Fruit fly (Drosophila melanogaster) whole organism, embryonic: ENCODE measurements around the gene Polr2D.

Source experiments
- Abd-B ChIP-seq: fragments of 200-800 bp; sonication (Bioruptor generic); optimal IDR thresholded peaks from 2 replicates; lab custom pipeline; 2018; ENCODE audit warnings: missing biosample characterization, mild to moderate bottlenecking, missing genetic modification characterization, moderate library complexity
- Blimp-1 ChIP-seq: fragments of 200-800 bp; sonication (Bioruptor generic); optimal IDR thresholded peaks from 3 replicates; lab custom pipeline; 2018; ENCODE audit warnings: missing biosample characterization, missing genetic modification characterization, mild to moderate bottlenecking, moderate library complexity, missing genetic modification reagents
- Bteb2 ChIP-seq: fragments of 200-800 bp; sonication (Bioruptor generic); optimal IDR thresholded peaks from 2 replicates; lab custom pipeline; 2016; ENCODE audit warnings: missing biosample characterization, missing genetic modification characterization
- CG12071 ChIP-seq: fragments of 200-800 bp; sonication (Bioruptor generic); optimal IDR thresholded peaks from 3 replicates; lab custom pipeline; 2018; ENCODE audit warnings: missing biosample characterization, mild to moderate bottlenecking, missing genetic modification characterization
- CG12391 ChIP-seq: fragments of 200-800 bp; sonication (Bioruptor generic); optimal IDR thresholded peaks from 3 replicates; lab custom pipeline; 2018; ENCODE audit warnings: missing biosample characterization, mild to moderate bottlenecking, missing genetic modification characterization, moderate library complexity
- CG12744 ChIP-seq: fragments of 200-800 bp; sonication (Bioruptor generic); optimal IDR thresholded peaks from 2 replicates; lab custom pipeline; 2016; ENCODE audit warnings: missing biosample characterization, missing genetic modification characterization
- CG17186 ChIP-seq: fragments of 200-800 bp; sonication (Bioruptor generic); optimal IDR thresholded peaks from 3 replicates; lab custom pipeline; 2017; ENCODE audit warnings: missing biosample characterization, missing genetic modification reagents, missing genetic modification characterization
- CG17829 ChIP-seq: fragments of 200-800 bp; optimal IDR thresholded peaks from 2 replicates; lab custom pipeline; 2019; ENCODE audit warnings: missing biosample characterization, mild to moderate bottlenecking, missing genetic modification characterization, moderate library complexity
- CG32772 ChIP-seq: fragments of 200-800 bp; sonication (Bioruptor generic); IDR thresholded peaks from 2 replicates; pipeline ENCODE4 v1.3.6; 2022; ENCODE audit warnings: missing biosample characterization, missing genetic modification characterization
- CG34376 ChIP-seq: fragments of 200-800 bp; sonication (Bioruptor generic); optimal IDR thresholded peaks from 2 replicates; lab custom pipeline; 2018; ENCODE audit warnings: missing biosample characterization, mild to moderate bottlenecking, missing genetic modification characterization
- CG34422 ChIP-seq: fragments of 200-800 bp; sonication (Bioruptor generic); IDR thresholded peaks from 3 replicates; pipeline ENCODE4 v1.3.6; 2022; ENCODE audit warnings: missing biosample characterization, missing genetic modification characterization
- CG4282 ChIP-seq: fragments of 200-800 bp; sonication (Bioruptor generic); optimal IDR thresholded peaks from 2 replicates; lab custom pipeline; 2016; ENCODE audit warnings: missing biosample characterization, missing genetic modification characterization
- CG4854 ChIP-seq: fragments of 200-800 bp; sonication (Bioruptor generic); optimal IDR thresholded peaks from 2 replicates; lab custom pipeline; 2016; ENCODE audit warnings: missing biosample characterization, missing genetic modification characterization, inconsistent platforms
- CG7372 ChIP-seq: fragments of 200-800 bp; sonication (Bioruptor generic); IDR thresholded peaks from 2 replicates; pipeline ENCODE4 v1.3.6; 2022; ENCODE audit warnings: missing biosample characterization, missing genetic modification characterization
- CG8478 ChIP-seq: fragments of >200 bp; optimal IDR thresholded peaks from 2 replicates; lab custom pipeline; 2018
- Deaf1 ChIP-seq: fragments of 200-800 bp; optimal IDR thresholded peaks from 3 replicates; lab custom pipeline; 2019; ENCODE audit warnings: missing biosample characterization, mild to moderate bottlenecking, missing genetic modification characterization, moderate library complexity
- Ets97D ChIP-seq: fragments of 200-800 bp; sonication (Bioruptor generic); optimal IDR thresholded peaks from 3 replicates; lab custom pipeline; 2016; ENCODE audit warnings: missing biosample characterization, missing genetic modification characterization
- Fer2 ChIP-seq: fragments of 200-800 bp; sonication (Bioruptor generic); optimal IDR thresholded peaks from 2 replicates; lab custom pipeline; 2018; ENCODE audit warnings: missing biosample characterization, mild to moderate bottlenecking, missing genetic modification characterization, moderate library complexity
- Hmr ChIP-seq: fragments of 200-800 bp; sonication (Bioruptor generic); optimal IDR thresholded peaks from 3 replicates; lab custom pipeline; 2017; ENCODE audit warnings: mild to moderate bottlenecking, missing biosample characterization, missing genetic modification reagents, missing genetic modification characterization
- Jarid2 ChIP-seq: fragments of 200-800 bp; sonication (Bioruptor generic); optimal IDR thresholded peaks from 3 replicates; lab custom pipeline; 2017; ENCODE audit warnings: mild to moderate bottlenecking, missing biosample characterization, missing genetic modification reagents, missing genetic modification characterization
- MESR4 ChIP-seq: fragments of 200-800 bp; sonication (Bioruptor generic); optimal IDR thresholded peaks from 2 replicates; lab custom pipeline; 2018; ENCODE audit warnings: missing biosample characterization, mild to moderate bottlenecking, missing genetic modification characterization, moderate library complexity
- NC2β ChIP-seq: fragments of 200-800 bp; sonication (Bioruptor generic); optimal IDR thresholded peaks from 2 replicates; lab custom pipeline; 2016; ENCODE audit warnings: missing biosample characterization, missing genetic modification characterization
- Nf-YC ChIP-seq: fragments of 200-800 bp; optimal IDR thresholded peaks from 3 replicates; lab custom pipeline; 2019; ENCODE audit warnings: missing biosample characterization, mild to moderate bottlenecking, missing genetic modification characterization, moderate library complexity
- Oaz ChIP-seq: fragments of 200-800 bp; sonication (Bioruptor generic); IDR thresholded peaks from 2 replicates; pipeline ENCODE4 v1.3.6; 2022; ENCODE audit warnings: missing biosample characterization, missing genetic modification characterization
- Oli ChIP-seq: fragments of 200-800 bp; sonication (Bioruptor generic); optimal IDR thresholded peaks from 2 replicates; lab custom pipeline; 2018; ENCODE audit warnings: missing biosample characterization, mild to moderate bottlenecking, missing genetic modification characterization, moderate library complexity
- Ptx1 ChIP-seq: fragments of 200-800 bp; sonication (Bioruptor generic); IDR thresholded peaks from 2 replicates; pipeline ENCODE4 v1.3.6; 2022; ENCODE audit warnings: missing biosample characterization, missing genetic modification characterization
- Sin3A ChIP-seq: fragments of >200 bp; optimal IDR thresholded peaks from 2 replicates; lab custom pipeline; 2018
- TFAM ChIP-seq: fragments of 200-800 bp; sonication (Bioruptor generic); optimal IDR thresholded peaks from 2 replicates; lab custom pipeline; 2017; ENCODE audit warnings: missing biosample characterization, missing genetic modification characterization, inconsistent platforms
- Xrp1 ChIP-seq: fragments of 200-800 bp; sonication (Bioruptor generic); IDR thresholded peaks from 2 replicates; pipeline ENCODE4 v1.3.6; 2022; ENCODE audit warnings: missing biosample characterization, missing genetic modification characterization
- ab ChIP-seq: fragments of 200-800 bp; sonication (Bioruptor generic); optimal IDR thresholded peaks from 2 replicates; lab custom pipeline; 2016; ENCODE audit warnings: missing biosample characterization, missing genetic modification characterization
- cas ChIP-seq: fragments of 200-800 bp; sonication (Bioruptor generic); IDR thresholded peaks from 2 replicates; pipeline ENCODE4 v1.3.6; 2022; ENCODE audit warnings: missing biosample characterization, missing genetic modification characterization
- croc ChIP-seq: fragments of 200-800 bp; sonication (Bioruptor generic); conservative IDR thresholded peaks from 3 replicates; pipeline ENCODE4 v1.3.6; 2022; ENCODE audit warnings: missing biosample characterization, missing genetic modification characterization
- exex ChIP-seq: fragments of 200-800 bp; sonication (Bioruptor generic); optimal IDR thresholded peaks from 4 replicates; lab custom pipeline; 2018; ENCODE audit warnings: missing biosample characterization, mild to moderate bottlenecking, missing genetic modification characterization, moderate library complexity
- gce ChIP-seq: fragments of 200-800 bp; sonication (Bioruptor generic); IDR thresholded peaks from 3 replicates; pipeline ENCODE4 v1.3.6; 2022; ENCODE audit warnings: missing biosample characterization, missing genetic modification characterization
- gem ChIP-seq: fragments of 200-800 bp; sonication (Bioruptor generic); optimal IDR thresholded peaks from 2 replicates; lab custom pipeline; 2019; ENCODE audit warnings: missing biosample characterization, mild to moderate bottlenecking, missing genetic modification characterization, moderate library complexity
- grn ChIP-seq: fragments of 200-800 bp; sonication (Bioruptor generic); optimal IDR thresholded peaks from 3 replicates; lab custom pipeline; 2017; ENCODE audit warnings: missing biosample characterization, missing genetic modification characterization
- gsb ChIP-seq: fragments of 200-800 bp; sonication (Bioruptor generic); IDR thresholded peaks from 2 replicates; pipeline ENCODE4 v1.3.6; 2022; ENCODE audit warnings: missing biosample characterization, missing genetic modification characterization
- hbn ChIP-seq: fragments of 200-800 bp; sonication (Bioruptor generic); IDR thresholded peaks from 2 replicates; pipeline ENCODE4 v1.3.6; 2022; ENCODE audit warnings: missing biosample characterization, missing genetic modification characterization; ENCODE audit not compliant: partially characterized antibody
- insv ChIP-seq, 2 experiments: fragments of 200-800 bp; sonication (Bioruptor generic); optimal IDR thresholded peaks; 3 replicates each; lab custom pipeline; 2016 to 2018; ENCODE audit warnings: missing biosample characterization in 2 of 2, missing genetic modification characterization in 2 of 2
- lola ChIP-seq, 3 experiments: fragments of >200 bp in 2 of 3; fragments of 200-800 bp in 1 of 3; sonication (Bioruptor generic) in 1 of 3; optimal IDR thresholded peaks; 2 replicates each; lab custom pipeline; 2017 to 2019; ENCODE audit warnings: missing biosample characterization in 3 of 3, missing genetic modification characterization in 3 of 3, mild to moderate bottlenecking in 1 of 3, moderate library complexity in 1 of 3
- maf-S ChIP-seq: fragments of 200-800 bp; sonication (Bioruptor generic); optimal IDR thresholded peaks from 2 replicates; lab custom pipeline; 2016; ENCODE audit warnings: missing biosample characterization, missing genetic modification characterization
- nau ChIP-seq: fragments of 200-800 bp; sonication (Bioruptor generic); optimal IDR thresholded peaks from 3 replicates; lab custom pipeline; 2017; ENCODE audit warnings: missing biosample characterization, mild to moderate bottlenecking, missing genetic modification characterization, missing genetic modification reagents
- nerfin-2 ChIP-seq: fragments of 200-800 bp; sonication (Bioruptor generic); IDR thresholded peaks from 2 replicates; pipeline ENCODE4 v1.3.6; 2022; ENCODE audit warnings: missing biosample characterization, missing genetic modification characterization; ENCODE audit not compliant: partially characterized antibody
- odd ChIP-seq: fragments of 200-800 bp; sonication (Bioruptor generic); optimal IDR thresholded peaks from 2 replicates; lab custom pipeline; 2017; ENCODE audit warnings: missing biosample characterization, mild to moderate bottlenecking, missing genetic modification characterization
- repo ChIP-seq: fragments of 200-800 bp; sonication (Bioruptor generic); optimal IDR thresholded peaks from 2 replicates; lab custom pipeline; 2016; ENCODE audit warnings: missing biosample characterization, missing genetic modification characterization
- salm ChIP-seq: fragments of 200-800 bp; sonication (Bioruptor generic); optimal IDR thresholded peaks from 2 replicates; lab custom pipeline; 2018; ENCODE audit warnings: missing biosample characterization, mild to moderate bottlenecking, missing genetic modification characterization
- sd ChIP-seq: fragments of 200-800 bp; sonication (Bioruptor generic); optimal IDR thresholded peaks from 3 replicates; lab custom pipeline; 2018; ENCODE audit warnings: missing biosample characterization, mild to moderate bottlenecking, missing genetic modification characterization, moderate library complexity
- ssp ChIP-seq: fragments of 200-800 bp; sonication (Bioruptor generic); IDR thresholded peaks from 2 replicates; pipeline ENCODE4 v1.3.6; 2022; ENCODE audit warnings: missing biosample characterization, missing genetic modification characterization
- tll ChIP-seq, 2 experiments: fragments of 200-800 bp in 1 of 2; fragments of >200 bp in 1 of 2; sonication (Bioruptor generic) in 1 of 2; optimal IDR thresholded peaks; 2 replicates each; lab custom pipeline; 2017 to 2019; ENCODE audit warnings: missing biosample characterization in 2 of 2, missing genetic modification characterization in 2 of 2, mild to moderate bottlenecking in 1 of 2, moderate library complexity in 1 of 2
- wek ChIP-seq: fragments of 200-800 bp; sonication (Bioruptor generic); optimal IDR thresholded peaks from 3 replicates; lab custom pipeline; 2018; ENCODE audit warnings: missing biosample characterization, mild to moderate bottlenecking, missing genetic modification characterization, moderate library complexity
- zen2 ChIP-seq: fragments of 200-800 bp; sonication (Bioruptor generic); IDR thresholded peaks from 3 replicates; pipeline ENCODE4 v1.3.6; 2022; ENCODE audit warnings: missing biosample characterization, missing genetic modification characterization; ENCODE audit not compliant: partially characterized antibody
- zfh2 ChIP-seq: fragments of 200-800 bp; sonication (Bioruptor generic); optimal IDR thresholded peaks from 2 replicates; lab custom pipeline; 2016; ENCODE audit warnings: missing biosample characterization, missing genetic modification characterization

The Polr2D gene

dm6 chr3R:18243718-18244170, 11.5 kb downstream of the Polr2D start (continued):
- TF ChIP-seq exex (tag; lab: Kevin White, UChicago): no peak
- no peak for TF ChIP-seq ssp
- no peak for TF ChIP-seq NC2β (GFP tag; lab: Kevin White, UChicago)
- TF ChIP-seq Bteb2 (GFP tag; lab: Kevin White, UChicago): no peak
- no peak for TF ChIP-seq odd (GFP tag; lab: Kevin White, UChicago)
- no peak for TF ChIP-seq Blimp-1 (GFP tag; lab: Kevin White, UChicago)
- TF ChIP-seq maf-S (GFP tag; lab: Kevin White, UChicago): peak; percentile 13
- TF ChIP-seq Hmr (GFP tag; lab: Kevin White, UChicago): no peak
- TF ChIP-seq sd (tag; lab: Kevin White, UChicago): no peak
- TF ChIP-seq Ptx1 (GFP tag; lab: Robert Waterston, UW): no peak
- no peak for TF ChIP-seq CG4854
- TF ChIP-seq Ets97D (GFP tag; lab: Kevin White, UChicago): no peak
- no peak for TF ChIP-seq CG32772 (GFP tag; lab: Robert Waterston, UW)
- TF ChIP-seq CG17829 (tag; lab: Kevin White, UChicago): no peak
- TF ChIP-seq CG34422 (GFP tag; lab: Robert Waterston, UW): no peak; the same call in 2 of the 3 replicates
- no peak for TF ChIP-seq CG7372 (GFP tag; lab: Robert Waterston, UW)
- peak; percentile 21 for TF ChIP-seq CG4282 (GFP tag; lab: Kevin White, UChicago)
- TF ChIP-seq Sin3A (lab: Kevin White, UChicago): no peak
- TF ChIP-seq insv (GFP tag; optimal IDR thresholded peaks at IDR 0.05; lab: Kevin White, UChicago): no peak
- no peak for TF ChIP-seq gsb
- peak; percentile 42 for TF ChIP-seq zfh2 (GFP tag; lab: Kevin White, UChicago)
- no peak for TF ChIP-seq tll (GFP tag; optimal IDR thresholded peaks at IDR 0.05; lab: Kevin White, UChicago)
- no peak for TF ChIP-seq nau
- no peak for TF ChIP-seq CG17186 (GFP tag; lab: Kevin White, UChicago)
- TF ChIP-seq CG12744 (GFP tag; lab: Kevin White, UChicago): no peak
- no peak for TF ChIP-seq Oli (tag; lab: Kevin White, UChicago)
- no peak for TF ChIP-seq nerfin-2
- no peak for TF ChIP-seq zen2 (GFP tag; lab: Robert Waterston, UW)
- no peak for TF ChIP-seq MESR4 (GFP tag; lab: Kevin White, UChicago)
- TF ChIP-seq Oaz (GFP tag; lab: Robert Waterston, UW): no peak
- TF ChIP-seq CG8478 (lab: Kevin White, UChicago): no peak
- TF ChIP-seq TFAM (GFP tag; lab: Kevin White, UChicago): no peak
- TF ChIP-seq gem (tag; lab: Kevin White, UChicago): no peak
- no peak for TF ChIP-seq Nf-YC
- TF ChIP-seq CG12071 (GFP tag; lab: Kevin White, UChicago): peak; percentile 58
- no peak for TF ChIP-seq wek (GFP tag; lab: Kevin White, UChicago)
- no peak for TF ChIP-seq gce (GFP tag; lab: Robert Waterston, UW)
- no peak for TF ChIP-seq hbn
- TF ChIP-seq Xrp1 (GFP tag; lab: Robert Waterston, UW): no peak
- TF ChIP-seq Fer2 (tag; lab: Kevin White, UChicago): no peak
- TF ChIP-seq croc (GFP tag; lab: Robert Waterston, UW): no peak
- TF ChIP-seq Deaf1: no peak
- no peak for TF ChIP-seq Abd-B (GFP tag; lab: Kevin White, UChicago)
- TF ChIP-seq repo (GFP tag; lab: Kevin White, UChicago): no peak
- TF ChIP-seq cas: no peak
- TF ChIP-seq grn (GFP tag; lab: Kevin White, UChicago): no peak
- no peak for TF ChIP-seq ab (GFP tag; lab: Kevin White, UChicago)
- TF ChIP-seq salm (tag; lab: Kevin White, UChicago): no peak
- no peak for TF ChIP-seq lola (GFP tag; optimal IDR thresholded peaks at IDR 0.05; lab: Kevin White, UChicago)
- TF ChIP-seq Jarid2 (GFP tag; lab: Kevin White, UChicago): no peak
- no peak for TF ChIP-seq CG12391 (tag; lab: Kevin White, UChicago)
- TF ChIP-seq CG34376: no peak
